Worm (Caenorhabditis elegans): ENCODE measurements around the gene sri-7.

sri-7 gene

DNA sequence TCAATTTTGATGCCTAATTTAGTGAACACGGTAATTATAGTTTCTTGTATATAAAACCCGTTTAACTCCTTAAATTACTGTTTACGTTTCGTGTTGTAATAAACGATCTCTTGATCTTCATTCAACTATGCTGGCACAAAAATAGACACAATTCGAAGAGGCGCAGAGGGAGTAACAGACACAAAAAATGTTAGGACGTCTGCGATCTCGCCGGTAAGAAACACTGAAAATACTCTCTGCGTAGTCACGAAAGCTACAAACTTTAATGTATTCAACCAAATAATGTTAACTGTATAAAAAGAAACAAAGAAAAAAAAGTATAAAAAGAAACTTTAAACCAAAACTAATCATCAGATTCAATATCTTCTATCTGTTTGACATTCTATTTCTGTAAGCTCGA, 19.3 kb upstream of the sri-7 start, which contains the start of gene dhs-23:
dhs-23 (plus strand) TSS at position 363 of the 400 bp plus-strand sequence.
- TF ChIP-seq daf-8 (GFP tag; IDR thresholded peaks at IDR 0.05) (no peak), nhr-77 (tag; optimal IDR thresholded peaks at IDR 0.05) (peak; percentile 81), R02D3.7 (tag; optimal IDR thresholded peaks at IDR 0.05) (no peak), ZK546.5 (tag; optimal IDR thresholded peaks at IDR 0.05) (no peak), jun-1 (tag; optimal IDR thresholded peaks at IDR 0.05) (no peak), fos-1 (tag; optimal IDR thresholded peaks at IDR 0.05) (no peak), pqm-1 (tag; optimal IDR thresholded peaks at IDR 0.05) (peak; percentile 12), mxl-2 (GFP tag; conservative IDR thresholded peaks at IDR 0.05) (no peak), zfp-3 (GFP tag; conservative IDR thresholded peaks at IDR 0.05) (no peak), nhr-28 (tag; optimal IDR thresholded peaks at IDR 0.05) (peak; percentile 93), nhr-10 (tag; optimal IDR thresholded peaks at IDR 0.05) (no peak), lin-29 (GFP tag; IDR thresholded peaks at IDR 0.05) (no peak), daf-16 (GFP tag; optimal IDR thresholded peaks at IDR 0.05) (no peak), daf-16 (tag; optimal IDR thresholded peaks at IDR 0.05) (peak; percentile 69), aha-1 (tag) (no peak), F49E8.2 (tag; optimal IDR thresholded peaks at IDR 0.05; ENCODE audit: borderline replicate concordance) (no peak), zip-2 (tag; optimal IDR thresholded peaks at IDR 0.05) (no peak)

DNA sequence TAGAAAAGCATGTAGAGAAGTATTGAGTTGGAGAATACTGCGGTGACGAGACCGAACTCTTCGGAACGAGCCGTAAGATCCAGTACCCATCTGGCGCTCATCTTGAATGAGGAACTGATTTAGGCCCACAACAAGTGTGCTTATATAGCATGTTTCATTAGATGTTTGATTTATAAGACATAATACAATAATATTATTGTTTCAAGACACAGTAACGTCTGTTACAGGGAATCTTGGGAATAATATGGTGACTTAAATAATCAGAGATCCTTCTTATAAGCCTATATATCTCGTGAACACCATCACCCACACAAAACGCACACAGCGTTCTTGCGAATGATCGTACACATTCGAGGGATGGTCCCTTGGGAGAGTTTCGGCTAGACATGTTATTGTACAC, 16.4 kb upstream of the sri-7 start, which contains the start of gene str-88:
str-88 (minus strand) TSS at position 101 of the 400 bp plus-strand sequence.
- TF ChIP-seq mep-1 (tag; optimal IDR thresholded peaks at IDR 0.05), result no peak

ce11 chrV:15384733-15385132, 15.4 kb upstream of the sri-7 start, which contains the start of gene str-102:
TSS of gene str-102 (plus strand) at chrV:15385033.
- TF ChIP-seq unc-62 (GFP tag; optimal IDR thresholded peaks at IDR 0.05 in 1 of 2), result no peak
- no peak for TF ChIP-seq unc-62 (tag; optimal IDR thresholded peaks at IDR 0.05)
- TF ChIP-seq rbr-2 (tag; optimal IDR thresholded peaks at IDR 0.05), result no peak
- TF ChIP-seq nhr-77 (tag; optimal IDR thresholded peaks at IDR 0.05), result no peak
- no peak for TF ChIP-seq D1046.2 (GFP tag; IDR thresholded peaks at IDR 0.05)
- no peak for TF ChIP-seq madf-9 (GFP tag; conservative IDR thresholded peaks at IDR 0.05)
- no peak for TF ChIP-seq duxl-1 (tag; optimal IDR thresholded peaks at IDR 0.05; ENCODE audit: poor library complexity)
- TF ChIP-seq nhr-102 (tag; optimal IDR thresholded peaks at IDR 0.05), result no peak
- no peak for TF ChIP-seq attf-4 (tag; optimal IDR thresholded peaks at IDR 0.05)
- TF ChIP-seq Y75B8A.6 (GFP tag; IDR thresholded peaks at IDR 0.05), result no peak
- TF ChIP-seq nhr-11 (tag; optimal IDR thresholded peaks at IDR 0.05), result no peak
- no peak for TF ChIP-seq nhr-48 (tag; optimal IDR thresholded peaks at IDR 0.05)
- TF ChIP-seq daf-19 (GFP tag; conservative IDR thresholded peaks at IDR 0.05), result no peak

DNA sequence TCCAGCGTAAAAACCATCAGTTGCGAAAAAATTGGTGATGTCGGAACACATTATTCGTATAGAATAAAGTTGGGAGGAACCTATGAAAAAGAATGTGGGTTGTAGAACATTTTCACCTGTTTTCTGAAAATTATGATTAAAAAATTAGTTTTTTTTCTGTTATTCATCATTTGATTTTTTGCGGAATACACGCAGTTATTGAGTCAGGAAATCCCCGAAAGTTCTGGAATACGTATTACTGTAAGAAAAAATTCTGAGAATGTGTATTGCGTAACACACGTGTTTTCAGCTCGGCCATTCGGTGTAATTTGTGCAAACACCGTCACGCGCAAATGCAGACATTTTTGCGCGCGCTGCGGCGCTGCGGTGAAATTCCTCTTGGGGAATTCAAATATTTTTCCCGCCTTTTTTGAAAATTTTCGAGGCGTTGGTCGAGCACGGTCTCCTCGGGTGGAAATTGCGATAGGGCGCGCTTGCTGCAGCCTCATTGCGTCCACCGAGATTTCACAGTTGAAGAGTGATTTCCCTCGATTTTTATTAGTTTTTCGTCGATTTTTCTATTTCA, 11.2 kb upstream of the sri-7 start, which contains the start of gene srh-170:
srh-170 (minus strand) TSS at position 51 of the 565 bp plus-strand sequence.
- 0 out of 2 replicates have a peak, but pooled peaks have one; percentile 24 for TF ChIP-seq php-3 (GFP tag; IDR thresholded peaks at IDR 0.05)
- TF ChIP-seq pha-4 (GFP tag; IDR thresholded peaks at IDR 0.05), result no peak
- no peak for TF ChIP-seq pha-4 (tag; optimal IDR thresholded peaks at IDR 0.05)

- TF ChIP-seq unc-130 (GFP tag; optimal IDR thresholded peaks at IDR 0.05), result no peak
- TF ChIP-seq lin-38 (GFP tag; IDR thresholded peaks at IDR 0.05), result peak; percentile 53
Measured at ce11 chrV:15392064-15392463, 8.1 kb upstream of the sri-7 start.
